Worm (Caenorhabditis elegans) whole organism, young adult: ENCODE measurements around the gene F40A3.1.

Experiments
- B0019.2 ChIP-seq: fragments of 200-800 bp; sonication (Bioruptor generic); conservative IDR thresholded peaks from 2 replicates; pipeline ENCODE4 v1.3.6; 2022; ENCODE audit warnings: missing genetic modification reagents, missing genetic modification characterization, missing compliant biosample characterization
- B0035.1 ChIP-seq: sonication (generic microtip); optimal IDR thresholded peaks from 2 replicates; lab custom pipeline; 2016; ENCODE audit warnings: missing genetic modification characterization, mild to moderate bottlenecking, missing compliant biosample characterization, missing genotype, missing genetic modification reagents
- B0261.1 ChIP-seq: sonication (generic microtip); optimal IDR thresholded peaks from 2 replicates; lab custom pipeline; 2016; ENCODE audit warnings: mild to moderate bottlenecking, missing genetic modification characterization, moderate library complexity, missing compliant biosample characterization
- B0336.3 ChIP-seq: fragments of 200-800 bp; sonication (Bioruptor generic); IDR thresholded peaks from 2 replicates; pipeline ENCODE4 v1.3.6; 2022; ENCODE audit warnings: missing genetic modification characterization, missing compliant biosample characterization
- F22D6.2 ChIP-seq: sonication (generic microtip); optimal IDR thresholded peaks from 2 replicates; lab custom pipeline; 2016; ENCODE audit warnings: mild to moderate bottlenecking, missing genetic modification characterization, missing compliant biosample characterization
- F33H1.4 ChIP-seq: fragments of 200-800 bp; sonication (Bioruptor generic); IDR thresholded peaks from 2 replicates; pipeline ENCODE4 v1.3.6; 2022; ENCODE audit warnings: missing genetic modification reagents, missing genetic modification characterization, missing compliant biosample characterization
- F52B5.7 ChIP-seq: sonication (generic microtip); optimal IDR thresholded peaks from 2 replicates; lab custom pipeline; 2016; ENCODE audit warnings: mild to moderate bottlenecking, missing genetic modification characterization, missing compliant biosample characterization
- K12H6.12 ChIP-seq: fragments of 200-800 bp; sonication (Bioruptor generic); optimal IDR thresholded peaks from 2 replicates; lab custom pipeline; 2018; ENCODE audit warnings: mild to moderate bottlenecking, missing genetic modification characterization, missing compliant biosample characterization
- T26A5.8 ChIP-seq: sonication (generic microtip); optimal IDR thresholded peaks from 2 replicates; lab custom pipeline; 2016; ENCODE audit warnings: missing genetic modification characterization, missing compliant biosample characterization
- Y53G8AR.9 ChIP-seq: fragments of 200-800 bp; sonication (Bioruptor generic); conservative IDR thresholded peaks from 2 replicates; pipeline ENCODE4 v1.3.6; 2022; ENCODE audit warnings: missing genetic modification reagents, missing genetic modification characterization, missing compliant biosample characterization
- ama-1 ChIP-seq, 3 experiments: fragments of 150-350 bp in 1 of 3; sonication (generic microtip) in 2 of 3; optimal IDR thresholded peaks; 2 replicates each; lab custom pipeline; 2014 to 2018; ENCODE audit warnings: missing biosample characterization in 2 of 3, missing genetic modification characterization in 2 of 3, missing genetic modification reagents in 2 of 3
- attf-5 ChIP-seq: fragments of 200-800 bp; sonication (Bioruptor generic); optimal IDR thresholded peaks from 2 replicates; lab custom pipeline; 2018; ENCODE audit warnings: mild to moderate bottlenecking, missing genetic modification characterization, missing compliant biosample characterization
- bed-1 ChIP-seq: fragments of 200-800 bp; sonication (Bioruptor generic); IDR thresholded peaks from 2 replicates; pipeline ENCODE4 v1.3.6; 2022; ENCODE audit warnings: missing genetic modification reagents, missing genetic modification characterization, missing compliant biosample characterization
- cebp-1 ChIP-seq, 2 experiments: fragments of 200-800 bp in 1 of 2; sonication (Bioruptor generic) in 1 of 2; sonication (generic microtip) in 1 of 2; IDR thresholded peaks in 1 of 2; optimal IDR thresholded peaks in 1 of 2; 2 replicates each; pipeline versions ENCODE4 v1.3.6 to Lab custom; 2017 to 2022; ENCODE audit warnings: missing compliant biosample characterization in 2 of 2, missing genetic modification characterization in 2 of 2, mild to moderate bottlenecking in 1 of 2, missing genetic modification reagents in 1 of 2, moderate library complexity in 1 of 2
- cebp-2 ChIP-seq: fragments of 200-800 bp; sonication (Bioruptor generic); IDR thresholded peaks from 2 replicates; pipeline ENCODE4 v1.3.6; 2022; ENCODE audit warnings: missing genetic modification characterization, missing compliant biosample characterization
- ceh-100 ChIP-seq: fragments of 200-800 bp; sonication (Bioruptor generic); IDR thresholded peaks from 2 replicates; pipeline ENCODE4 v1.3.6; 2022; ENCODE audit warnings: missing genetic modification reagents, missing genetic modification characterization, missing compliant biosample characterization
- ceh-40 ChIP-seq: fragments of 200-800 bp; sonication (Bioruptor generic); IDR thresholded peaks from 2 replicates; pipeline ENCODE4 v1.3.6; 2022; ENCODE audit warnings: missing genetic modification characterization, missing compliant biosample characterization
- ekl-4 ChIP-seq: fragments of 200-800 bp; sonication (Bioruptor generic); IDR thresholded peaks from 2 replicates; pipeline ENCODE4 v1.3.6; 2022; ENCODE audit warnings: missing genetic modification reagents, missing genetic modification characterization, missing compliant biosample characterization
- hmg-1.2 ChIP-seq: fragments of 200-800 bp; sonication (Bioruptor generic); IDR thresholded peaks from 2 replicates; pipeline ENCODE4 v1.3.6; 2022; ENCODE audit warnings: missing genetic modification reagents, missing genetic modification characterization, missing compliant biosample characterization
- hmg-20 ChIP-seq: fragments of 200-800 bp; sonication (Bioruptor generic); IDR thresholded peaks from 2 replicates; pipeline ENCODE4 v1.3.6; 2022; ENCODE audit warnings: missing genetic modification reagents, missing genetic modification characterization, missing compliant biosample characterization
- hrde-1 ChIP-seq: sonication (generic microtip); optimal IDR thresholded peaks from 2 replicates; lab custom pipeline; 2016; ENCODE audit warnings: missing genetic modification characterization, mild to moderate bottlenecking, missing compliant biosample characterization, moderate library complexity, missing genotype, missing genetic modification reagents, borderline replicate concordance
- let-607 ChIP-seq, 2 experiments: fragments of 200-800 bp in 1 of 2; sonication (Bioruptor generic) in 1 of 2; sonication (generic microtip) in 1 of 2; optimal IDR thresholded peaks; 2 replicates each; lab custom pipeline; 2016 to 2018; ENCODE audit warnings: mild to moderate bottlenecking in 2 of 2, missing compliant biosample characterization in 2 of 2, missing genetic modification characterization in 2 of 2, moderate library complexity in 2 of 2, missing genotype in 1 of 2
- lin-35 ChIP-seq, 3 experiments: fragments of 150-350 bp in 2 of 3; sonication (generic microtip) in 1 of 3; optimal IDR thresholded peaks; 2 replicates each; lab custom pipeline; 2014 to 2018; ENCODE audit warnings: missing biosample characterization in 3 of 3, missing genetic modification characterization in 3 of 3, missing genetic modification reagents in 3 of 3
- lin-40 ChIP-seq: sonication (generic microtip); optimal IDR thresholded peaks from 2 replicates; lab custom pipeline; 2016; ENCODE audit warnings: missing genetic modification characterization, mild to moderate bottlenecking, missing compliant biosample characterization, missing genotype, missing genetic modification reagents
- lin-54 ChIP-seq: fragments of 200-800 bp; sonication (Bioruptor generic); optimal IDR thresholded peaks from 2 replicates; lab custom pipeline; 2018; ENCODE audit warnings: mild to moderate bottlenecking, missing genetic modification characterization, missing compliant biosample characterization
- madf-10 ChIP-seq: sonication (generic microtip); optimal IDR thresholded peaks from 2 replicates; lab custom pipeline; 2016; ENCODE audit warnings: mild to moderate bottlenecking, missing genetic modification characterization, missing compliant biosample characterization
- mxl-1 ChIP-seq: sonication (generic microtip); optimal IDR thresholded peaks from 2 replicates; lab custom pipeline; 2016; ENCODE audit warnings: missing genetic modification characterization, missing compliant biosample characterization
- nfyb-1 ChIP-seq: fragments of 200-800 bp; sonication (Bioruptor generic); IDR thresholded peaks from 2 replicates; pipeline ENCODE4 v1.3.6; 2022; ENCODE audit warnings: missing genetic modification reagents, missing genetic modification characterization, missing compliant biosample characterization
- nhr-120 ChIP-seq: fragments of 200-800 bp; sonication (Bioruptor generic); IDR thresholded peaks from 2 replicates; pipeline ENCODE4 v1.3.6; 2022; ENCODE audit warnings: missing genetic modification characterization, missing compliant biosample characterization
- sea-2 ChIP-seq: fragments of 200-800 bp; sonication (Bioruptor generic); IDR thresholded peaks from 2 replicates; pipeline ENCODE4 v1.3.6; 2022; ENCODE audit warnings: missing genetic modification characterization, missing compliant biosample characterization
- snpc-1.1 ChIP-seq: sonication (generic microtip); optimal IDR thresholded peaks from 2 replicates; lab custom pipeline; 2017; ENCODE audit warnings: missing genetic modification characterization, mild to moderate bottlenecking, missing compliant biosample characterization, antibody characterized with exemption, moderate library complexity, missing genotype, missing genetic modification reagents; ENCODE audit not compliant: insufficient read depth
- snpc-1.3 ChIP-seq: sonication (generic microtip); optimal IDR thresholded peaks from 2 replicates; lab custom pipeline; 2017; ENCODE audit warnings: missing genetic modification characterization, mild to moderate bottlenecking, missing compliant biosample characterization, antibody characterized with exemption, moderate library complexity, missing genotype, missing genetic modification reagents; ENCODE audit not compliant: insufficient read depth
- snpc-4 ChIP-seq, 5 experiments: fragments of 150-350 bp in 1 of 5; sonication (generic microtip) in 4 of 5; optimal IDR thresholded peaks; 2 replicates each; lab custom pipeline; 2014 to 2018; ENCODE audit warnings: missing genetic modification characterization in 5 of 5, missing biosample characterization in 3 of 5, antibody characterized with exemption in 2 of 5, mild to moderate bottlenecking in 2 of 5, missing compliant biosample characterization in 2 of 5, missing genotype in 2 of 5, moderate library complexity in 2 of 5, missing genetic modification reagents in 1 of 5
- tbp1 ChIP-seq: fragments of 200-800 bp; sonication (Bioruptor generic); optimal IDR thresholded peaks from 2 replicates; lab custom pipeline; 2018; ENCODE audit warnings: mild to moderate bottlenecking, missing genetic modification characterization, missing compliant biosample characterization
- tlf-1 ChIP-seq: fragments of 200-800 bp; sonication (Bioruptor generic); optimal IDR thresholded peaks from 2 replicates; lab custom pipeline; 2018; ENCODE audit warnings: mild to moderate bottlenecking, missing genetic modification characterization, missing compliant biosample characterization
- unc-130 ChIP-seq: sonication (generic microtip); optimal IDR thresholded peaks from 2 replicates; lab custom pipeline; 2016; ENCODE audit warnings: missing genetic modification reagents, missing genetic modification characterization, missing compliant biosample characterization
- zfh-2 ChIP-seq: fragments of 200-800 bp; sonication (Bioruptor generic); conservative IDR thresholded peaks from 2 replicates; pipeline ENCODE4 v1.3.6; 2022; ENCODE audit warnings: missing genetic modification reagents, missing genetic modification characterization, missing compliant biosample characterization
- zim-3 ChIP-seq: sonication (generic microtip); optimal IDR thresholded peaks from 2 replicates; lab custom pipeline; 2017; ENCODE audit warnings: mild to moderate bottlenecking, missing genetic modification characterization, moderate library complexity, missing compliant biosample characterization
- ztf-25 ChIP-seq: fragments of 200-800 bp; sonication (Bioruptor generic); IDR thresholded peaks from 2 replicates; pipeline ENCODE4 v1.3.6; 2022; ENCODE audit warnings: missing genetic modification reagents, missing genetic modification characterization, missing compliant biosample characterization
- ztf-3 ChIP-seq: fragments of 200-800 bp; sonication (Bioruptor generic); optimal IDR thresholded peaks from 2 replicates; lab custom pipeline; 2018; ENCODE audit warnings: mild to moderate bottlenecking, missing genetic modification characterization, missing compliant biosample characterization

Gene F40A3.1

DNA sequence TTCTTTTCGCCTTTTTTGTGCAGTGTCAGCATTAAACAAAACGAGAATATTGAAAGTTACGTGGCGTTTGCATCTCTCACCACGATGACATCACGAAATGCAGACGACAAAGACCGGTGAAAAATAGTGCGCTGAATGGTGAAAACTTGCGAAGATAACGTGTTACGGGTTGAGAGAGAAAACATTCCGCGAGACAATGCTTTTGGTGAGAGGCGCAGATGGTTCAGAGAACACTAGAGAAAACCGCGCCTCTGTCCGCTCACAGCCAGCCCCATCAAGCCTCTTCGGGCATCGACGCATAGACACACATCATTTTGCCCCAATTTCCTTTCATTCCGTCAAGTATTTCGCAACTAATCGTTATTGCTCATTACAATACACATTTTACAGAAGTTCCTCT, 36.7 kb upstream of the F40A3.1 start, which contains the start of the genes C37C3.9 and C37C3.18 (continued):
- TF ChIP-seq attf-5 (GFP tag; lab: Kevin White, UChicago) (peak; percentile 65), F52B5.7 (tag; lab: Kevin White, UChicago) (no peak), lin-54 (GFP tag; lab: Kevin White, UChicago) (peak; percentile 33), Y53G8AR.9 (GFP tag; lab: Robert Waterston, UW) (0 out of 2 replicates have a peak, but pooled peaks have one; percentile 11), ekl-4 (GFP tag; lab: Robert Waterston, UW) (peak; percentile 74; the same call in 1 of the 2 replicates), B0261.1 (no peak), K12H6.12 (peak; percentile 62)

DNA sequence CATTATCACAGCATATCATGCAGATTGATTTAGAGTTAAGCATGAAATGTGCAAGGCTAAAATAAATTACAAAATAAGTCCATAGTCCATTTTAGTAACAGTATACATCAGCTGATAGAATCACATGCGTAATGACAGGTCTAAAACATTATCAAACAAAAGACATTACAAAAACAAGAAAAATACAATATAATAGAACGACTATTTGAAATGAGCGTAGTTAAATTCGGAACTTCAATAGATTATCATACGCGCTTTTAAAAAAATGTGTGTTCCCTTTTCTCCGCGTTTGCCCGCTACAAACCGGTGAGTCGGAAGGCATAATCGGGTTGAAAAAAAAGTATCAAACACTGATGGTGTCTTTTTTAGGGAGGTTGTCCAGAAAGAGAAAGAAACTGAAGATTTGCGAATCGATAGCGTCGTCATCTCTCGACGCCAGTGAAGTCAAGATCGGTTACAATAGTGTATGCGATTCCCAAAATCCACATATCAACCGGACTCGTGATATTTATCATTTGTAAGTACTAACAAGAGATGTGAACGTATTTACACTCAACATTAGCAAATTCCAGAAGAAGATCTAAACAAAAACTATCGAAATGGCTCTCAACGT, 35.8 kb upstream of the F40A3.1 start, which contains the start of gene C37C3.2:
Gene C37C3.2 (plus strand): TSS at position 563 of the 613 bp plus-strand sequence.
- TF ChIP-seq ama-1 (optimal IDR thresholded peaks at IDR 0.05; lab: Kevin White, UChicago), result no peak
- TF ChIP-seq ama-1 (GFP tag; optimal IDR thresholded peaks at IDR 0.05; lab: Kevin White, UChicago), result no peak
- no peak for TF ChIP-seq cebp-1 (GFP tag; IDR thresholded peaks at IDR 0.05; lab: Robert Waterston, UW)
- no peak for TF ChIP-seq cebp-1 (tag; optimal IDR thresholded peaks at IDR 0.05; lab: Kevin White, UChicago)
- TF ChIP-seq unc-130, result no peak
- TF ChIP-seq sea-2 (GFP tag; lab: Robert Waterston, UW), result no peak
- no peak for TF ChIP-seq B0336.3 (GFP tag; lab: Robert Waterston, UW)
- no peak for TF ChIP-seq mxl-1 (tag; lab: Kevin White, UChicago)
- no peak for TF ChIP-seq lin-35 (GFP tag; optimal IDR thresholded peaks at IDR 0.05; lab: Kevin White, UChicago)

DNA sequence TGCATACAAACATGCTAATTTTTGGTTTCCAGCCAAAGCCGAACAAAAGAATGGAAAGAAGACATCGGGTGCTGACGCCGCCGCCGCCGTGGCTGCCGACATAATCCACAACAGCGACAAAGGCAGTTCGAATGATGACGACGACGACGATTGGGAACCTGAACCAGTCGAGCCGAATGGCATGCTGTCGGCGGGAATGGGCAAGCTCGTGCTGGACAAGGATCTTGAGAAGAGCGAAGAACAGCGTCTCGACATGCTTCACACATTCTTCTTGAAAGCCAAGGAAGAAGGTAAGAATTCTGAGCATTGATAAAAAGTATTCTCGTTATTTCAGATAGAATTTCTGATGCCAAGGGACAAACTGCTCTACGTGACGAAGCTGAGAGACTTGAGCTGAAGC, 34.7 kb upstream of the F40A3.1 start:
- TF ChIP-seq zfh-2 (GFP tag; lab: Robert Waterston, UW), result peak; percentile 62
- no peak for TF ChIP-seq let-607 (tag; optimal IDR thresholded peaks at IDR 0.05; lab: Kevin White, UChicago)

DNA sequence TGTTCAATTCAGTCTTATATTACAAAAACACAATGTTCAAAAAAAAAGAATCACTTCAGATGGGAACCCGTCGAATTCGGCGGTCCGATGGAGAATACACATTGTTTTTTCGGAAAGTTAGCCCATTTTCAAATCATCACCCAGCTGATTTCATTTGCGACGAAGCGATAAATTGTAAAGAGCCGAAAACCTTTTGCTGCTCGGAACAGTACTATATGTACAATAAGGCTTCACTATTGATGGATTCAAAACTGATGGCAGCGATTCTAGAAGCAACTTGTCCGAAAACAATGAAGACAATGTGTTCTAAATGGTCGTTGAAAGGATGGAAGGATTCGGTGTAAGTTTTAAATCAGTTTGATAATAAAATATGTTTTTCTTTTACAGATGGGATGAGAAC, 33.4 kb upstream of the F40A3.1 start, which contains the start of gene C37C3.1:
Gene C37C3.1 (plus strand): TSS at position 33 of the 400 bp plus-strand sequence.
- TF ChIP-seq tbp1 (GFP tag; lab: Kevin White, UChicago) (peak; percentile 12), snpc-1.3 (tag; lab: Kevin White, UChicago) (no peak), ztf-3 (no peak), cebp-2 (GFP tag; lab: Robert Waterston, UW) (no peak), ceh-100 (GFP tag; lab: Robert Waterston, UW) (0 out of 2 replicates have a peak, but pooled peaks have one; percentile 35), T26A5.8 (tag; lab: Kevin White, UChicago) (peak; percentile 11), ztf-25 (GFP tag; lab: Robert Waterston, UW) (no peak), snpc-4 (GFP tag; optimal IDR thresholded peaks at IDR 0.05; lab: Kevin White, UChicago) (peak; percentile 9), snpc-4 (tag; optimal IDR thresholded peaks at IDR 0.05; lab: Kevin White, UChicago) (peak in 2 of 4 experiments; percentile 24 to 39), F33H1.4 (GFP tag; lab: Robert Waterston, UW) (peak; percentile 33; the same call in 1 of the 2 replicates), B0035.1 (tag; lab: Kevin White, UChicago) (peak; percentile 15), tlf-1 (GFP tag; lab: Kevin White, UChicago) (peak; percentile 57), lin-40 (tag; lab: Kevin White, UChicago) (peak; percentile 3), B0019.2 (GFP tag; lab: Robert Waterston, UW) (no peak), hmg-1.2 (0 out of 2 replicates have a peak, but pooled peaks have one; percentile 8), nfyb-1 (GFP tag; lab: Robert Waterston, UW) (peak; percentile 85), snpc-1.1 (tag; lab: Kevin White, UChicago) (peak; percentile 1), bed-1 (no peak), F22D6.2 (tag; lab: Kevin White, UChicago) (no peak), ceh-40 (GFP tag; lab: Robert Waterston, UW) (no peak), nhr-120 (GFP tag; lab: Robert Waterston, UW) (0 out of 2 replicates have a peak, but pooled peaks have one; percentile 40), madf-10 (tag; lab: Kevin White, UChicago) (no peak), hmg-20 (GFP tag; lab: Robert Waterston, UW) (peak; percentile 70), lin-54 (GFP tag; lab: Kevin White, UChicago) (peak; percentile 9), hrde-1 (tag; lab: Kevin White, UChicago) (peak; percentile 75), zim-3 (tag; lab: Kevin White, UChicago) (peak; percentile 30)
